Worm (Caenorhabditis elegans) whole organism, L3 larva: Measurements from ENCODE around the gene F49E12.10.

Source experiments
- R02D3.7 ChIP-seq: fragments of 150-350 bp; optimal IDR thresholded peaks from 2 replicates; lab custom pipeline; 2014; ENCODE audit warnings: missing biosample characterization, missing genetic modification characterization
- ZK546.5 ChIP-seq: sonication (generic microtip); optimal IDR thresholded peaks from 2 replicates; lab custom pipeline; 2017; ENCODE audit warnings: missing biosample characterization, missing genetic modification characterization
- ama-1 ChIP-seq: fragments of 150-350 bp; optimal IDR thresholded peaks from 2 replicates; lab custom pipeline; 2018
- ceh-16 ChIP-seq: sonication (generic microtip); optimal IDR thresholded peaks from 2 replicates; lab custom pipeline; 2017; ENCODE audit warnings: missing biosample characterization, missing genetic modification characterization
- ceh-28 ChIP-seq: fragments of 150-350 bp; optimal IDR thresholded peaks from 2 replicates; lab custom pipeline; 2014; ENCODE audit warnings: missing biosample characterization, missing genetic modification reagents, missing genetic modification characterization
- ceh-82 ChIP-seq: fragments of 150-350 bp; optimal IDR thresholded peaks from 2 replicates; lab custom pipeline; 2014; ENCODE audit warnings: missing biosample characterization, missing genetic modification characterization
- ceh-9 ChIP-seq: sonication (generic microtip); optimal IDR thresholded peaks from 2 replicates; lab custom pipeline; 2018; ENCODE audit warnings: missing biosample characterization, missing genetic modification characterization
- daf-12 ChIP-seq: fragments of 150-350 bp; optimal IDR thresholded peaks from 2 replicates; lab custom pipeline; 2014; ENCODE audit warnings: missing biosample characterization, missing genetic modification reagents, missing genetic modification characterization
- egl-5 ChIP-seq: fragments of 150-350 bp; optimal IDR thresholded peaks from 2 replicates; lab custom pipeline; 2017; ENCODE audit warnings: missing biosample characterization, missing genetic modification reagents, missing genetic modification characterization, inconsistent platforms
- elt-1 ChIP-seq: fragments of 150-350 bp; optimal IDR thresholded peaks from 2 replicates; lab custom pipeline; 2014; ENCODE audit warnings: missing biosample characterization, missing genetic modification characterization
- elt-2 ChIP-seq: sonication (generic microtip); optimal IDR thresholded peaks from 2 replicates; lab custom pipeline; 2016; ENCODE audit warnings: missing genetic modification reagents, mild to moderate bottlenecking, missing genetic modification characterization, missing compliant biosample characterization
- elt-3 ChIP-seq, 3 experiments: fragments of 150-350 bp in 1 of 3; sonication (generic microtip) in 2 of 3; optimal IDR thresholded peaks; 2 replicates in 2 of 3; 4 replicates in 1 of 3; lab custom pipeline; 2014 to 2017; ENCODE audit warnings: missing biosample characterization in 3 of 3, missing genetic modification characterization in 3 of 3
- fkh-10 ChIP-seq: sonication (generic microtip); optimal IDR thresholded peaks from 2 replicates; lab custom pipeline; 2017; ENCODE audit warnings: missing biosample characterization, missing genetic modification reagents, missing genetic modification characterization
- fkh-2 ChIP-seq: fragments of 150-350 bp; optimal IDR thresholded peaks from 2 replicates; lab custom pipeline; 2014; ENCODE audit warnings: missing biosample characterization, missing genetic modification reagents, missing genetic modification characterization
- fos-1 ChIP-seq: fragments of 150-350 bp; optimal IDR thresholded peaks from 2 replicates; lab custom pipeline; 2014; ENCODE audit warnings: missing biosample characterization, missing genetic modification characterization
- hmg-11 ChIP-seq: sonication (generic microtip); optimal IDR thresholded peaks from 2 replicates; lab custom pipeline; 2016; ENCODE audit warnings: missing genetic modification characterization, missing compliant biosample characterization
- jun-1 ChIP-seq: fragments of 150-350 bp; optimal IDR thresholded peaks from 2 replicates; lab custom pipeline; 2014; ENCODE audit warnings: missing biosample characterization, missing genetic modification reagents, missing genetic modification characterization
- lin-15B ChIP-seq: fragments of 150-350 bp; optimal IDR thresholded peaks from 2 replicates; lab custom pipeline; 2014; ENCODE audit warnings: missing biosample characterization, missing genetic modification characterization
- lsy-12 ChIP-seq: sonication (generic microtip); optimal IDR thresholded peaks from 2 replicates; lab custom pipeline; 2016; ENCODE audit warnings: mild to moderate bottlenecking, missing genetic modification characterization, missing compliant biosample characterization
- mdl-1 ChIP-seq: fragments of 150-350 bp; optimal IDR thresholded peaks from 2 replicates; lab custom pipeline; 2014; ENCODE audit warnings: missing biosample characterization, missing genetic modification characterization
- mml-1 ChIP-seq: fragments of 150-350 bp; sonication (generic microtip); optimal IDR thresholded peaks from 3 replicates; lab custom pipeline; 2014; ENCODE audit warnings: missing biosample characterization, missing genetic modification characterization
- nfya-1 ChIP-seq: sonication (generic microtip); optimal IDR thresholded peaks from 2 replicates; lab custom pipeline; 2017; ENCODE audit warnings: missing genetic modification characterization, mild to moderate bottlenecking, missing compliant biosample characterization, antibody characterized with exemption, moderate library complexity; ENCODE audit not compliant: insufficient read depth
- nhr-11 ChIP-seq: fragments of 150-350 bp; optimal IDR thresholded peaks from 2 replicates; lab custom pipeline; 2014; ENCODE audit warnings: missing biosample characterization, missing genetic modification characterization
- nhr-23 ChIP-seq: fragments of 150-350 bp; optimal IDR thresholded peaks from 2 replicates; lab custom pipeline; 2014; ENCODE audit warnings: missing biosample characterization, missing genetic modification reagents, missing genetic modification characterization
- nhr-237 ChIP-seq: fragments of 150-350 bp; optimal IDR thresholded peaks from 2 replicates; lab custom pipeline; 2014; ENCODE audit warnings: missing biosample characterization, missing genetic modification characterization
- nhr-25 ChIP-seq: sonication (generic microtip); optimal IDR thresholded peaks from 2 replicates; lab custom pipeline; 2017; ENCODE audit warnings: missing biosample characterization, missing genetic modification characterization
- nhr-28 ChIP-seq: fragments of 150-350 bp; optimal IDR thresholded peaks from 2 replicates; lab custom pipeline; 2014; ENCODE audit warnings: missing biosample characterization, missing genetic modification characterization
- nhr-43 ChIP-seq: sonication (generic microtip); optimal IDR thresholded peaks from 2 replicates; lab custom pipeline; 2016; ENCODE audit warnings: mild to moderate bottlenecking, missing genetic modification characterization, missing compliant biosample characterization; ENCODE audit not compliant: poor library complexity, severe bottlenecking
- nhr-67 ChIP-seq: fragments of 150-350 bp; optimal IDR thresholded peaks from 2 replicates; lab custom pipeline; 2014; ENCODE audit warnings: missing biosample characterization, missing genetic modification characterization
- nhr-76 ChIP-seq: fragments of 150-350 bp; sonication (generic microtip); optimal IDR thresholded peaks from 5 replicates; lab custom pipeline; 2014; ENCODE audit warnings: missing biosample characterization, missing genetic modification characterization
- nhr-77 ChIP-seq: fragments of 150-350 bp; optimal IDR thresholded peaks from 2 replicates; lab custom pipeline; 2014; ENCODE audit warnings: missing biosample characterization, missing genetic modification characterization
- pha-4 ChIP-seq: fragments of 150-350 bp; optimal IDR thresholded peaks from 2 replicates; lab custom pipeline; 2014; ENCODE audit warnings: missing biosample characterization, missing genetic modification reagents, missing genetic modification characterization
- pqm-1 ChIP-seq: fragments of 150-350 bp; optimal IDR thresholded peaks from 2 replicates; lab custom pipeline; 2017; ENCODE audit warnings: missing biosample characterization, missing genetic modification characterization, inconsistent platforms
- sea-2 ChIP-seq: fragments of 150-350 bp; sonication (generic microtip); optimal IDR thresholded peaks from 4 replicates; lab custom pipeline; 2014; ENCODE audit warnings: missing biosample characterization, missing genetic modification reagents, missing genetic modification characterization
- skn-1 ChIP-seq: fragments of 150-350 bp; optimal IDR thresholded peaks from 2 replicates; lab custom pipeline; 2014; ENCODE audit warnings: missing biosample characterization, missing genetic modification characterization
- snpc-4 ChIP-seq: fragments of 150-350 bp; optimal IDR thresholded peaks from 2 replicates; lab custom pipeline; 2014; ENCODE audit warnings: missing biosample characterization, missing genetic modification characterization
- tbx-2 ChIP-seq: sonication (generic microtip); optimal IDR thresholded peaks from 2 replicates; lab custom pipeline; 2016; ENCODE audit warnings: mild to moderate bottlenecking, missing genetic modification characterization, missing compliant biosample characterization
- unc-39 ChIP-seq: sonication (generic microtip); optimal IDR thresholded peaks from 4 replicates; lab custom pipeline; 2017; ENCODE audit warnings: missing biosample characterization, missing genetic modification characterization
- unc-62 ChIP-seq: fragments of 150-350 bp; sonication (generic microtip); optimal IDR thresholded peaks from 4 replicates; lab custom pipeline; 2014; ENCODE audit warnings: missing biosample characterization, missing genetic modification reagents, missing genetic modification characterization
- zag-1 ChIP-seq: fragments of 150-350 bp; optimal IDR thresholded peaks from 2 replicates; lab custom pipeline; 2014; ENCODE audit warnings: missing biosample characterization, missing genetic modification characterization
- ztf-11 ChIP-seq: fragments of 150-350 bp; optimal IDR thresholded peaks from 2 replicates; lab custom pipeline; 2014; ENCODE audit warnings: missing biosample characterization, missing genetic modification characterization
- ztf-4 ChIP-seq: fragments of 150-350 bp; optimal IDR thresholded peaks from 2 replicates; lab custom pipeline; 2014; ENCODE audit warnings: missing biosample characterization, missing genetic modification characterization

F49E12.10 gene

DNA sequence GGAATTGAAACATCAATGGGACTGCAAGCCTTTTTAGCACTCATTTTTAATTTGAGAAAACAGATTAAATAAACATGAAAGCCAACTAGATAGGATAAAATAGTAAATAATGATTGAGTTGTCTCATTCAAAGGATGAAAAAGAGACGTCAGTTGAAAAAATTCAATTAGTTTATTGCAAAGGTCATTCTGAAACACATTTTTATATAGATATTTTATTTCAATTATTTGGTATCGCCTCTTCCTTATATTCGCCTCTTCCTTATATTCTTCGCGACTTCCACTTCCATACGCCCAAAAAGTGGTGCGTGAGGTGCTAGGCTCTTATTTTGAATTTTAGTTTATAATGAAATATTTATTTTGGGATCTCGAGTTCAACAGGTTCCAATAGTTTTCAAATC is 44.2 kb downstream of the F49E12.10 start, which contains the start of gene acp-4:
acp-4 (minus strand) TSS at position 101 of the 400 bp plus-strand sequence.
- no peak for TF ChIP-seq elt-1
- no peak for TF ChIP-seq nhr-67 (tag; lab: Kevin White, UChicago)
- TF ChIP-seq tbx-2 (tag; lab: Kevin White, UChicago): no peak
- no peak for TF ChIP-seq daf-12
- TF ChIP-seq nhr-28: no peak
- TF ChIP-seq ztf-4 (tag; lab: Kevin White, UChicago): no peak
- no peak for TF ChIP-seq nfya-1 (tag; lab: Kevin White, UChicago)
- no peak for TF ChIP-seq sea-2 (GFP tag; lab: Kevin White, UChicago)
- TF ChIP-seq unc-62: no peak
- no peak for TF ChIP-seq unc-39 (tag; lab: Kevin White, UChicago)
- TF ChIP-seq, all 47 proteins: peak for 0

DNA sequence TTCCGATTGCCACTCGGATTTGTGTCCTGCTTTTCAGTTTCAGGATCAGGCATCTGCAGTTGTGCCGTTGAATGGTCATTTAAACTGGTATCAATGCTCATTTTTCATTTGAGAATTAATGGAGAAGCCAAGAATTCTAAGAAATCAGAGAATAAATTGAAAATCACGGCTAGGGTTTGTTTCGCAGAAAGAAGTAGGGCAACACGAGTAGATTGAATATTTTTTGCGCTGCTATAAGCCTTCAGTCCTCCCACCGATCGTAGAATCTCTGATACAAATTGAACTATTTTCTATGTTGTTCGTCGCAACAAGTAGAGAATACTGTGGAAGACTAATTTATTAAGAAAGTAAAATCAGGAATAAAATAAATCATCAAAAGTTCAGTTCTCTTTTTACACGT is 46.2 kb downstream of the F49E12.10 start, which contains the start of gene acp-3:
acp-3 (minus strand) TSS at position 101 of the 400 bp plus-strand sequence.
- TF ChIP-seq egl-5 (tag; lab: Kevin White, UChicago): no peak
- no peak for TF ChIP-seq nhr-23
- TF ChIP-seq nfya-1 (tag; lab: Kevin White, UChicago): no peak
- TF ChIP-seq jun-1 (tag; lab: Kevin White, UChicago): no peak
- TF ChIP-seq hmg-11: no peak
- TF ChIP-seq elt-2 (tag; lab: Kevin White, UChicago): no peak
- TF ChIP-seq fkh-10 (GFP tag; lab: Kevin White, UChicago): no peak
- TF ChIP-seq nhr-43 (tag; lab: Kevin White, UChicago): no peak
- TF ChIP-seq unc-62: no peak
- no peak for TF ChIP-seq daf-12
- no peak for TF ChIP-seq zag-1 (tag; lab: Kevin White, UChicago)
- TF ChIP-seq ztf-4 (tag; lab: Kevin White, UChicago): no peak
- TF ChIP-seq ama-1: no peak
- TF ChIP-seq pha-4: no peak
- no peak for TF ChIP-seq unc-39 (tag; lab: Kevin White, UChicago)
- no peak for TF ChIP-seq lsy-12 (tag; lab: Kevin White, UChicago)
- no peak for TF ChIP-seq skn-1 (tag; lab: Kevin White, UChicago)
- TF ChIP-seq nhr-67 (tag; lab: Kevin White, UChicago): no peak

DNA sequence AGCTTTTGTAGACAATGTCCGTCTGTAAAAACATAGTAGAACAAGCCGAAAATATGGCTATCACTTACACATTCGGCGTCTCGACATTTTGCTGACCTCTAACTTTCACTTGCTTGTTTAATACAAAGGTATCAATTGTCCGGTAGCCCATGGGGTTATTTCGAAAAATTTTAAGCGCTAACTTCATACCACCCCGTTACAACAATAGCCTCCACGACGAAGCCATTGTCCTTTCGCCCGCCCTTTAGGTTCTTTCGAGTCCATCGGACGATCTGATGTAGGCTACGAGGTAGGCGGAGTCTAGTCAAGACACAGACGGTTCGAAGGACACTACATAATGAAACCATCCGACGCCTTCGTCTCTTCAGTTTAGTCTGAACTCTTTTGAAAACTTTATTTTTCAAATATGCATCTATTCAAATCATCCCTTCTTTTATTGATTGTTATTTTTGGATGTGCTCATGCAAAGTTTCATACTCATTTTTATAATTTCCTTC is 48.0 kb downstream of the F49E12.10 start, which contains the start of gene lips-10:
lips-10 (plus strand) TSS at position 378 of the 497 bp plus-strand sequence.
- TF ChIP-seq nhr-237 (tag; lab: Kevin White, UChicago): no peak
- no peak for TF ChIP-seq mml-1 (tag; lab: Kevin White, UChicago)
- peak; percentile 21 for TF ChIP-seq nhr-23
- TF ChIP-seq ceh-82: no peak
- TF ChIP-seq fos-1 (tag; lab: Kevin White, UChicago): no peak
- TF ChIP-seq fkh-2 (tag; lab: Kevin White, UChicago): no peak
- peak; percentile 80 for TF ChIP-seq nhr-25 (tag; lab: Kevin White, UChicago)
- TF ChIP-seq R02D3.7 (tag; lab: Kevin White, UChicago): no peak
- no peak for TF ChIP-seq unc-62
- no peak for TF ChIP-seq nhr-77 (tag; lab: Kevin White, UChicago)

DNA sequence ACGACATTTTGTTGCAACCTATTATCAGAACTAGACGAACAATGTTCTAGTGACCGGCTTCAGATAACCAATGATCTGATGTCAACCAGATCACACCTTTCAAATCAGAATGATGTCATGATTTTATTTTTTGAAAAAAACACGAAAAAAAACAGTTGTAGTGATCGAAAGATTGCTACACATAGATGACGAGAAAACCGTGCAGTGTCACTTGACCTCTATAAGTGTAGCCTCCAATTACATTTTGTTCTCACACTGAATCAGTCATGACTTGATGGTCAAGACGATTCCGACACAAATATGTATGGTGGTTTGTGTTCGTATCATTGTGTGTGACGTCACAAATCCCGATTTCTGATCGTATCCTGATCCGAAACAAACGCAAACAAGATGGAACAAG is 49.2 kb downstream of the F49E12.10 start:
- TF ChIP-seq nhr-43 (tag; lab: Kevin White, UChicago) (peak; percentile 51), nhr-23 (peak; percentile 50), lin-15B (tag; lab: Kevin White, UChicago) (no peak), unc-39 (tag; lab: Kevin White, UChicago) (no peak), nhr-25 (tag; lab: Kevin White, UChicago) (peak; percentile 74), nhr-11 (no peak), nhr-28 (no peak), elt-3 (tag; optimal IDR thresholded peaks at IDR 0.05; lab: Kevin White, UChicago) (peak in 1 of 3 experiments; percentile 41)

DNA sequence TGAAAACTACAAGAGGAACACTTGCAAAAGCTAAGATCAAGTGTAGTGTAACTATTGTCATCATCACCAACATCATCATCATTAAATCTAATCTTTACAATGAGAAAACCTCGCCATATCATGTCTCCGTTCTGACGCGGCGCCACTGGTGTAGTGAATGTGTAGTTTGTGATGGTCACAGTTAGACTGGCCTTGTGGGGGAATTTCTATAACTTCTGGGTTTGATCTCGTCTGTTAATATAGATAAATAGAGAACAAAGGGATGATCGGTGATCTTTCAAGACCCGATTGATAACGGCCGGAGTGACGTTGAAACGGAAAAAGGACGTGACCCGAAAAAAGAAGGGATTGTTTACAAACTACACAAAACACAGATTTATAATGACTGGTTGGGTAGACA is 49.9 kb downstream of the F49E12.10 start:
- TF ChIP-seq elt-1 (peak; percentile 62), ceh-82 (no peak), mdl-1 (tag; lab: Kevin White, UChicago) (peak; percentile 37), elt-3 (tag; optimal IDR thresholded peaks at IDR 0.05; lab: Kevin White, UChicago) (peak; percentile 31 to 79 (median 77)), unc-62 (peak; percentile 21), ceh-9 (tag; lab: Kevin White, UChicago) (no peak), ceh-16 (tag; lab: Kevin White, UChicago) (no peak), ceh-28 (tag; lab: Kevin White, UChicago) (peak; percentile 44), nhr-77 (tag; lab: Kevin White, UChicago) (no peak), elt-2 (tag; lab: Kevin White, UChicago) (no peak), ZK546.5 (tag; lab: Kevin White, UChicago) (no peak), nhr-25 (tag; lab: Kevin White, UChicago) (peak; percentile 83), nhr-43 (tag; lab: Kevin White, UChicago) (peak; percentile 88), ama-1 (peak; percentile 58), fkh-2 (tag; lab: Kevin White, UChicago) (no peak), mml-1 (tag; lab: Kevin White, UChicago) (no peak), nhr-23 (peak; percentile 90), nhr-67 (tag; lab: Kevin White, UChicago) (no peak), ztf-11 (tag; lab: Kevin White, UChicago) (no peak), pqm-1 (tag; lab: Kevin White, UChicago) (no peak), snpc-4 (tag; lab: Kevin White, UChicago) (no peak), nhr-11 (no peak), nhr-76 (peak; percentile 28), R02D3.7 (tag; lab: Kevin White, UChicago) (no peak)
- TF ChIP-seq, all 47 proteins: peak for 10
